Fruit fly (Drosophila melanogaster) whole organism, pupa: ENCODE data around the gene CG14855.

Source experiments
- CG15710 ChIP-seq: fragments of 200-800 bp; sonication (Bioruptor generic); optimal IDR thresholded peaks from 2 replicates; lab custom pipeline; 2018; ENCODE audit warnings: missing biosample characterization, mild to moderate bottlenecking, missing genetic modification characterization, moderate library complexity
- CG17806 ChIP-seq: fragments of 200-800 bp; sonication (Bioruptor generic); optimal IDR thresholded peaks from 2 replicates; lab custom pipeline; 2018; ENCODE audit warnings: missing biosample characterization, mild to moderate bottlenecking, missing genetic modification characterization, moderate library complexity
- CG8301 ChIP-seq: fragments of 200-800 bp; sonication (Bioruptor generic); optimal IDR thresholded peaks from 2 replicates; lab custom pipeline; 2018; ENCODE audit warnings: missing biosample characterization, mild to moderate bottlenecking, missing genetic modification characterization
- Ets98B ChIP-seq: fragments of 200-800 bp; sonication (Bioruptor generic); IDR thresholded peaks from 2 replicates; pipeline ENCODE4 v1.3.6; 2022; ENCODE audit warnings: missing biosample characterization, missing genetic modification characterization
- Snoo ChIP-seq: fragments of 200-800 bp; sonication (Bioruptor generic); optimal IDR thresholded peaks from 3 replicates; lab custom pipeline; 2017; ENCODE audit warnings: missing biosample characterization, mild to moderate bottlenecking, missing genetic modification characterization, inconsistent platforms
- gl ChIP-seq: fragments of 200-800 bp; sonication (Bioruptor generic); optimal IDR thresholded peaks from 2 replicates; lab custom pipeline; 2018; ENCODE audit warnings: missing biosample characterization, mild to moderate bottlenecking, missing genetic modification characterization
- rn ChIP-seq: fragments of 200-800 bp; sonication (Bioruptor generic); IDR thresholded peaks from 2 replicates; pipeline ENCODE4 v1.3.6; 2022; ENCODE audit warnings: missing biosample characterization, missing genetic modification characterization

DNA sequence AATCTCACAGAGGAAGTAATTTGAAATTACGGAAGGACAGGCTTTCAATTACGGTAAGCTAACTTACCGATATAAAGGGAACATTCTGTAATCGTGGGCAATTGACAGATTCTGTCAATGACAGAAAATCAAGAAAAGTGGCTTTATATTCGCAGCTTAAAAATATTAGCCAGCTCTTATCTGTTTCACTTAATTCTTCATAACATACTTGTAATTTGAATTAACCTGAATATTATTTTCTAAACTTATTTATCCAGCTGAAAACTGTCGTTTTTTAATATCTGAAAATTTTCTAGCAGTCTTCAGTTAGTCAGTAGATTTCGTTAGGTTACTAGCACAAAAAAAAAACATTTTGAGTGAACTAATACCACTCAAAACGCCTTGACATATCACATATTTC, 48.6 kb downstream of the CG14855 start, which contains the start of gene CG3610:
- no peak for TF ChIP-seq Snoo (tag; lab: Kevin White, UChicago)
- no peak for TF ChIP-seq Ets98B (GFP tag; lab: Robert Waterston, UW)
- no peak for TF ChIP-seq CG15710 (tag; lab: Kevin White, UChicago)
- TF ChIP-seq rn (GFP tag; lab: Robert Waterston, UW) = no peak
- no peak for TF ChIP-seq gl (tag; lab: Kevin White, UChicago)
- no peak for TF ChIP-seq CG17806 (tag; lab: Kevin White, UChicago)
- no peak for TF ChIP-seq CG8301 (tag; lab: Kevin White, UChicago)
